Fruit fly (Drosophila melanogaster) whole organism, wandering third instar larva: ENCODE results near the gene Sirt7.
A peak's percentile ranks its signal among the peaks of the same experiment; 100 is the strongest.

ENCODE experiments used
- Dfd ChIP-seq: fragments of >200 bp; optimal IDR thresholded peaks from 2 replicates; lab custom pipeline; 2017; ENCODE audit warnings: missing biosample characterization, missing genetic modification characterization
- N ChIP-seq: fragments of >200 bp; optimal IDR thresholded peaks from 2 replicates; lab custom pipeline; 2018; ENCODE audit warnings: missing biosample characterization, missing external identifiers, missing genetic modification characterization

The Sirt7 gene

dm6 chr3R:29103227-29103626 is 47.5 kb downstream of the Sirt7 start:
- no peak for TF ChIP-seq N (GFP tag; lab: Kevin White, UChicago)
- TF ChIP-seq Dfd (GFP tag; lab: Kevin White, UChicago) = peak; percentile 90
- TF ChIP-seq, all 38 proteins: peak for 1
